Fruit fly (Drosophila melanogaster): Measurements from ENCODE around the gene CG43438.

DNA sequence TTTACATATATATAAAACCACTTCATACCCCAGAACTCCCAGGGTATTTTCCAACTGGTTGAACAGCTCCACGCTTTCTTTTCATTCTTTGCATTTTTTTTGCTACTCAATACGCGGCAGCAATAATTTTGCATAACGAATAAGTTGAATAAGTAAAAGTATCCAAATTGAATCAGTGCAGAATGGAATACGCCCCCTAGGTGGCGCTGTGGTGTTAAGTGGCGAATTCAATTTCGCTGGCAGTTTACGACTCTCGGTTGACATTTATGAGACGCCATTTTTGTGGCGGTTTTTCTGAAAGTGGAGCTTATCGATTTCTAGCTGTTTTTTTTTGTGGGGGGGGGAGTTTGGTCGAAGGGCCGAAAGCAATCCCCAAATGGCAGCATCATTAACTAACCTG lies 42.0 kb upstream of the CG43438 start:
- TF ChIP-seq h (GFP tag; optimal IDR thresholded peaks at IDR 0.05), result no peak
- no peak for TF ChIP-seq psq (GFP tag; optimal IDR thresholded peaks at IDR 0.05)
- TF ChIP-seq Vsx2 (GFP tag; optimal IDR thresholded peaks at IDR 0.05; ENCODE audit: partially characterized antibody), result no peak
- no peak for TF ChIP-seq usp (GFP tag; optimal IDR thresholded peaks at IDR 0.05)
- no peak for TF ChIP-seq pan (optimal IDR thresholded peaks at IDR 0.05)
- no peak for TF ChIP-seq rgr (GFP tag; optimal IDR thresholded peaks at IDR 0.05)
- TF ChIP-seq br (GFP tag; optimal IDR thresholded peaks at IDR 0.05), result no peak
- no peak for TF ChIP-seq CG32264 (GFP tag; optimal IDR thresholded peaks at IDR 0.05)

Data from whole organism, wandering third instar larva.